Worm (Caenorhabditis elegans): ENCODE results near the gene C25A8.2.

DNA sequence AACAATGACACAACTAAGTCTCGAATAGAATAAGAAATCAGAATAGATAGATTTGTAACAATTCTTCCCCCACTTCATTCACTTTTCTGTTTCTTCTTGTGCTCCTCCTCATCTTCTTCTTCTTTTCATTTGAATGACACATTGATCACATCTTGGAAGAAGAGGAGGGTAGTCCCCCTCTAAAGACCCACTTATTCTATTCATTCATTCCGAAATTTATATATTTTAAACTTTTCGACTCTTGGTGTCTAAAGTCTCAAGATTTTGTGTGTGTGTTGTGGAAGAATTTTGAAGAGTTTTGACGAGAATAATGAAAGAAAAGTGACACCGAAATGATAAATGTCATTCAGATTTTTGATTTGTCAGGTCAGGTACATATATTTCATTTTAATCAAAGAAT, 18.6 kb upstream of the C25A8.2 start:
- TF ChIP-seq scrt-1 (GFP tag; IDR thresholded peaks at IDR 0.05) (no peak), ceh-36 (tag; optimal IDR thresholded peaks at IDR 0.05) (no peak), flt-1 (GFP tag; IDR thresholded peaks at IDR 0.05) (no peak), ets-7 (tag; optimal IDR thresholded peaks at IDR 0.05) (no peak), pes-1 (GFP tag; IDR thresholded peaks at IDR 0.05) (no peak), tbx-37 (GFP tag; conservative IDR thresholded peaks at IDR 0.05) (no peak), B0310.2 (tag; optimal IDR thresholded peaks at IDR 0.05) (no peak), tbx-11 (GFP tag; IDR thresholded peaks at IDR 0.05) (no peak), ama-1 (optimal IDR thresholded peaks at IDR 0.05) (no peak), sea-1 (GFP tag; conservative IDR thresholded peaks at IDR 0.05) (no peak), aly-1 (tag; optimal IDR thresholded peaks at IDR 0.05) (no peak)

Data from whole organism, early embryonic.